Fruit fly (Drosophila melanogaster) whole organism, pupa: ENCODE measurements around the gene aly.

ENCODE experiments used
- CG10348 ChIP-seq: fragments of 200-800 bp; sonication (Bioruptor generic); IDR thresholded peaks from 2 replicates; pipeline ENCODE4 v1.3.6; 2022; ENCODE audit warnings: missing biosample characterization, missing genetic modification characterization
- CG12605 ChIP-seq: fragments of 200-800 bp; sonication (Bioruptor generic); IDR thresholded peaks from 2 replicates; pipeline ENCODE4 v1.3.6; 2022; ENCODE audit warnings: missing biosample characterization, missing genetic modification characterization
- CG13204 ChIP-seq: fragments of 200-800 bp; sonication (Bioruptor generic); optimal IDR thresholded peaks from 2 replicates; lab custom pipeline; 2018; ENCODE audit warnings: missing biosample characterization, mild to moderate bottlenecking, missing genetic modification characterization, moderate library complexity
- CG14655 ChIP-seq: fragments of 200-800 bp; sonication (Bioruptor generic); optimal IDR thresholded peaks from 3 replicates; lab custom pipeline; 2017; ENCODE audit warnings: mild to moderate bottlenecking, missing biosample characterization, missing genetic modification reagents, missing genetic modification characterization
- CG15710 ChIP-seq: fragments of 200-800 bp; sonication (Bioruptor generic); optimal IDR thresholded peaks from 2 replicates; lab custom pipeline; 2018; ENCODE audit warnings: missing biosample characterization, mild to moderate bottlenecking, missing genetic modification characterization, moderate library complexity
- CG17806 ChIP-seq: fragments of 200-800 bp; sonication (Bioruptor generic); optimal IDR thresholded peaks from 2 replicates; lab custom pipeline; 2018; ENCODE audit warnings: missing biosample characterization, mild to moderate bottlenecking, missing genetic modification characterization, moderate library complexity
- CG32121 ChIP-seq: fragments of 200-800 bp; sonication (Bioruptor generic); IDR thresholded peaks from 2 replicates; pipeline ENCODE4 v1.3.6; 2022; ENCODE audit warnings: missing biosample characterization, missing genetic modification characterization
- CG34367 ChIP-seq: fragments of 200-800 bp; sonication (Bioruptor generic); optimal IDR thresholded peaks from 2 replicates; lab custom pipeline; 2018; ENCODE audit warnings: missing biosample characterization, mild to moderate bottlenecking, missing genetic modification characterization
- CG4496 ChIP-seq: fragments of 200-800 bp; sonication (Bioruptor generic); IDR thresholded peaks from 3 replicates; pipeline ENCODE4 v1.3.6; 2022; ENCODE audit warnings: missing biosample characterization, missing genetic modification characterization
- CG8159 ChIP-seq: fragments of 200-800 bp; sonication (Bioruptor generic); optimal IDR thresholded peaks from 3 replicates; lab custom pipeline; 2018; ENCODE audit warnings: missing biosample characterization, mild to moderate bottlenecking, missing genetic modification characterization, moderate library complexity
- CG8301 ChIP-seq: fragments of 200-800 bp; sonication (Bioruptor generic); optimal IDR thresholded peaks from 2 replicates; lab custom pipeline; 2018; ENCODE audit warnings: missing biosample characterization, mild to moderate bottlenecking, missing genetic modification characterization
- CG9948 ChIP-seq: fragments of 200-800 bp; sonication (Bioruptor generic); optimal IDR thresholded peaks from 2 replicates; lab custom pipeline; 2018; ENCODE audit warnings: missing biosample characterization, mild to moderate bottlenecking, missing genetic modification characterization, moderate library complexity
- D1 ChIP-seq: fragments of 200-800 bp; sonication (Bioruptor generic); optimal IDR thresholded peaks from 2 replicates; lab custom pipeline; 2018; ENCODE audit warnings: missing biosample characterization, mild to moderate bottlenecking, missing genetic modification characterization, moderate library complexity
- EcR ChIP-seq: fragments of 200-800 bp; sonication (Bioruptor generic); optimal IDR thresholded peaks from 3 replicates; lab custom pipeline; 2019; ENCODE audit warnings: missing biosample characterization, missing genetic modification characterization, mild to moderate bottlenecking, moderate library complexity, missing genetic modification reagents
- Ets98B ChIP-seq: fragments of 200-800 bp; sonication (Bioruptor generic); IDR thresholded peaks from 2 replicates; pipeline ENCODE4 v1.3.6; 2022; ENCODE audit warnings: missing biosample characterization, missing genetic modification characterization
- Pif1A ChIP-seq: fragments of 200-800 bp; sonication (Bioruptor generic); optimal IDR thresholded peaks from 3 replicates; lab custom pipeline; 2016; ENCODE audit warnings: missing biosample characterization, missing genetic modification characterization
- Pif1B ChIP-seq: fragments of 200-800 bp; sonication (Bioruptor generic); optimal IDR thresholded peaks from 3 replicates; lab custom pipeline; 2016; ENCODE audit warnings: missing biosample characterization, missing genetic modification characterization
- Snoo ChIP-seq: fragments of 200-800 bp; sonication (Bioruptor generic); optimal IDR thresholded peaks from 3 replicates; lab custom pipeline; 2017; ENCODE audit warnings: missing biosample characterization, mild to moderate bottlenecking, missing genetic modification characterization, inconsistent platforms
- fd96Ca ChIP-seq: fragments of 200-800 bp; sonication (Bioruptor generic); IDR thresholded peaks from 3 replicates; pipeline ENCODE4 v1.3.6; 2022; ENCODE audit warnings: missing biosample characterization, missing genetic modification characterization
- gl ChIP-seq: fragments of 200-800 bp; sonication (Bioruptor generic); optimal IDR thresholded peaks from 2 replicates; lab custom pipeline; 2018; ENCODE audit warnings: missing biosample characterization, mild to moderate bottlenecking, missing genetic modification characterization
- rn ChIP-seq: fragments of 200-800 bp; sonication (Bioruptor generic); IDR thresholded peaks from 2 replicates; pipeline ENCODE4 v1.3.6; 2022; ENCODE audit warnings: missing biosample characterization, missing genetic modification characterization

Gene aly

DNA sequence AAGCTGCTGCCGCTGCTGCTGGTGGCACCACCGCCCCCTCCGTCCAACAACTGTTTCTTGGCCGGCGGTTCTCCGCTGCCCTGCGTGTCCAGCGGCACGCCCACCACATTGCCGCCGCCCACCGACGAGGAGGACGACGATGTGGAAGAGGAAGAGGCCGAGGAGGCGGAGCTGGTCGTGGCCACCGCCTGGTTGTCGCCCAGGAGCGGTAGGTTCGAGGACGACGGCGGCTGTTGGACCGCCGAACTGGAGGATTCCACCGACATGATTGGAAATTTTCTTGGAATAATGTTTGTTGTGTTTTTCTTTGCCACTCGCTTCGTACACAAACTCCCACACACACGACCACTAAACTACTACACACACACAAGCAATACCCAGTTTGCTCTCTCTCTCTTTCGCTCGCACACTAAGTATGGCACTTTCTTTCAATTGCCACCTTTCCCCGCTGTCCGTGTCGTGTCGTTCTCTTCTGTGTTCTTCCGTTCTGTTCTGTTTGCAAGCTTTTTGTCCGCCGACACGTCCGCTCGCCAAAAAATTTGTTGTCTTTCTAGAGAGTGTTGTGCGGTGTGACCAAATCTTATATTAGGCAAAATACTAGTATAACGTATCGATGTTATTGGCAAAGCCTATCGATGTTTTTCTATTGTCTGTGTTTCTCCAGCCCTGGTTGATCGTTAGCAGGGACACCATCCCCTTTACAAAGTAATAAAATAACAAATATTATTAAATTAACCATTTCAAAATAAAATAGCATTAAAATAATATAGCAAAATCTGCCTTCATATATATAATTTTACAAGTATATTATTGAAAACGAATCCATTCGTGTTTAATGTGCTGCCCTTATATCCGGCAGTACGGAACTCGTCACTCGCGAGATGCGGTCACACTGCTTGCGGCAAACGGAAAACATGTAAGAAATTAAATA lies 44.2 kb upstream of the aly start, which contains the start of the genes CG32486 and PAN3:
Gene CG32486, minus strand, starts transcription at position 566 of the 931 bp plus-strand sequence.
Gene PAN3, plus strand, starts transcription at position 860 of the 931 bp plus-strand sequence.
- TF ChIP-seq CG13204 (GFP tag; lab: Kevin White, UChicago) (peak; percentile 42), CG9948 (no peak), Pif1A (no peak), fd96Ca (GFP tag; lab: Robert Waterston, UW) (peak; percentile 52; the same call in 1 of the 3 replicates), CG10348 (no peak), CG4496 (GFP tag; lab: Robert Waterston, UW) (0 out of 3 replicates have a peak, but pooled peaks have one; percentile 48), D1 (tag; lab: Kevin White, UChicago) (no peak), Pif1B (GFP tag; lab: Kevin White, UChicago) (no peak), gl (tag; lab: Kevin White, UChicago) (peak; percentile 10), Ets98B (GFP tag; lab: Robert Waterston, UW) (peak; percentile 36; the same call in 1 of the 2 replicates), CG8301 (peak; percentile 8), CG8159 (tag; lab: Kevin White, UChicago) (peak; percentile 26), CG32121 (GFP tag; lab: Robert Waterston, UW) (no peak), rn (no peak), CG12605 (GFP tag; lab: Robert Waterston, UW) (peak; percentile 28), CG14655 (no peak), CG17806 (no peak), Snoo (no peak), EcR (GFP tag; lab: Kevin White, UChicago) (peak; percentile 49), CG15710 (tag; lab: Kevin White, UChicago) (peak; percentile 7), CG34367 (tag; lab: Kevin White, UChicago) (peak; percentile 16)

DNA sequence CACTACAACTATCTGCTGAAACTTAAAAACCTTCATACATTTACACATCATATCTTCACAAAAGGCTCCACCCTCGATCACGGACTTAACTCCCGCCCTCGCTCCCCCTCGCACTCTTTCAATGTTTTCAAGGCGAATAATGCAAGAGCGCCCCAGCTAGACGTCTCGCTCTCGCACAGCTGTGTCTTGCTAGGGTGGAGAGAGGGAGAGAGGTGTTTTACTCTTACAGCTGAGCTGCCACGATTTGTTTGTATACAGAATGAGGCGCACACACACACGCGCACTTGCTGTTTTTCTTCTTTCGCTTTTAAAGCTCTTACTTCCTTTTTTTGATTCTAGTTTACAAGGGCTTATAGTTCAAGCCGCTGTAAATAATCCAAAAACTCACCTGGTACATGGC lies 43.5 kb upstream of the aly start:
- TF ChIP-seq CG8301, result no peak
- TF ChIP-seq CG13204 (GFP tag; lab: Kevin White, UChicago), result no peak
- TF ChIP-seq CG8159 (tag; lab: Kevin White, UChicago), result no peak
- no peak for TF ChIP-seq CG12605 (GFP tag; lab: Robert Waterston, UW)
- TF ChIP-seq CG34367 (tag; lab: Kevin White, UChicago), result no peak
- TF ChIP-seq D1 (tag; lab: Kevin White, UChicago), result no peak
- TF ChIP-seq CG4496 (GFP tag; lab: Robert Waterston, UW), result no peak
- TF ChIP-seq EcR (GFP tag; lab: Kevin White, UChicago), result peak; percentile 4

DNA sequence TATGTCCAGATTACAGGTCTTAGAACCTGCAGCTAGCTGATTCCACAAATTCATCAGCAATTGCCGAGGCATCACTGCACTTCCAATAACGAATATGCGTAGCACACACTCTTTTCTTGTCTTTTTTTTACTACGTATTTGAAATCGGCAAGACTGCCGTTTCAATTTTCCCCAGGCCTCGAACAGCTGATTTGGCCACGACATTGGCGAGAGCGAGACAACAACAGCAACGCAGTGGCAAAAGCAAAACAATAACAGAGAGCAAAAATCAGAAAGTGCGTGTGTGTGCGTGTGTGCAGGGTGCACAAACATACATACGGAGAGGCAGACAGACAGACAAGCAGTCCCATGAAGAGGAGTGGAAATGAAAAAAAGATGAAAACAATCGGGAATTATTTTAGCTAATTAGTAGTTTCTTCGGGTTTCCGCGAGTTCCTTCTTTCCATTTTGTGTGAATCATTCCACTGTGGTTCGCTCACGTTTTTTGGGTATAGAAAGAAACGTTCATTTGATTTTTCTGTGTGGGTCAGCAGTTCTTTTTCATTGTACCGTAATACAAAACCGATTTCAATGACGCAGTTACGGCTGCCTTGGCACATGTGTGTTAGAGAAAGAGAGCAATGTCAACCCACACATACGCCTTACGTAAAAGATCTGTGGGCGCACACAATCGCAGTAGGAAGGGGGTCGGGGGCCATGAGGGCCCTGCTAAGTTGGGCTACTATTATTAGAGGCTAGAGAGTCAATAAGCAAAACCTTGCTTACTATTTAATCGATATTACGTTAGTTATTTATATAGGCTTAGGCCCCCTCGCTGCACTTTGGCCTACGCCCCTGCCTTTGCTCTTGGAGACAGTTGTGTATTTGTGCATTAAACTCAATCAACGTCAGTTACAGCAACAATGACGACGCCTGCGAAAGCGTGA lies 34.0 kb upstream of the aly start:
- TF ChIP-seq Pif1A, result peak; percentile 100
- TF ChIP-seq CG17806, result peak; percentile 99
- TF ChIP-seq CG15710 (tag; lab: Kevin White, UChicago), result peak; percentile 99
- TF ChIP-seq CG12605 (GFP tag; lab: Robert Waterston, UW), result peak; percentile 99
- TF ChIP-seq D1 (tag; lab: Kevin White, UChicago), result peak; percentile 83
- peak; percentile 100 for TF ChIP-seq CG32121 (GFP tag; lab: Robert Waterston, UW)
- TF ChIP-seq Snoo, result peak; percentile 100
- TF ChIP-seq CG9948, result peak; percentile 98
- peak; percentile 99 for TF ChIP-seq CG34367 (tag; lab: Kevin White, UChicago)
- TF ChIP-seq fd96Ca (GFP tag; lab: Robert Waterston, UW), result peak; percentile 100
- TF ChIP-seq Ets98B (GFP tag; lab: Robert Waterston, UW), result peak; percentile 100
- TF ChIP-seq CG13204 (GFP tag; lab: Kevin White, UChicago), result peak; percentile 94
- TF ChIP-seq CG8159 (tag; lab: Kevin White, UChicago), result peak; percentile 99
- peak; percentile 99 for TF ChIP-seq CG14655
- peak; percentile 97 for TF ChIP-seq gl (tag; lab: Kevin White, UChicago)
- peak; percentile 100 for TF ChIP-seq rn
- TF ChIP-seq CG8301, result peak; percentile 99
- TF ChIP-seq CG10348, result peak; percentile 100
- TF ChIP-seq EcR (GFP tag; lab: Kevin White, UChicago), result peak; percentile 87
- TF ChIP-seq CG4496 (GFP tag; lab: Robert Waterston, UW), result peak; percentile 100
- TF ChIP-seq Pif1B (GFP tag; lab: Kevin White, UChicago), result peak; percentile 99

DNA sequence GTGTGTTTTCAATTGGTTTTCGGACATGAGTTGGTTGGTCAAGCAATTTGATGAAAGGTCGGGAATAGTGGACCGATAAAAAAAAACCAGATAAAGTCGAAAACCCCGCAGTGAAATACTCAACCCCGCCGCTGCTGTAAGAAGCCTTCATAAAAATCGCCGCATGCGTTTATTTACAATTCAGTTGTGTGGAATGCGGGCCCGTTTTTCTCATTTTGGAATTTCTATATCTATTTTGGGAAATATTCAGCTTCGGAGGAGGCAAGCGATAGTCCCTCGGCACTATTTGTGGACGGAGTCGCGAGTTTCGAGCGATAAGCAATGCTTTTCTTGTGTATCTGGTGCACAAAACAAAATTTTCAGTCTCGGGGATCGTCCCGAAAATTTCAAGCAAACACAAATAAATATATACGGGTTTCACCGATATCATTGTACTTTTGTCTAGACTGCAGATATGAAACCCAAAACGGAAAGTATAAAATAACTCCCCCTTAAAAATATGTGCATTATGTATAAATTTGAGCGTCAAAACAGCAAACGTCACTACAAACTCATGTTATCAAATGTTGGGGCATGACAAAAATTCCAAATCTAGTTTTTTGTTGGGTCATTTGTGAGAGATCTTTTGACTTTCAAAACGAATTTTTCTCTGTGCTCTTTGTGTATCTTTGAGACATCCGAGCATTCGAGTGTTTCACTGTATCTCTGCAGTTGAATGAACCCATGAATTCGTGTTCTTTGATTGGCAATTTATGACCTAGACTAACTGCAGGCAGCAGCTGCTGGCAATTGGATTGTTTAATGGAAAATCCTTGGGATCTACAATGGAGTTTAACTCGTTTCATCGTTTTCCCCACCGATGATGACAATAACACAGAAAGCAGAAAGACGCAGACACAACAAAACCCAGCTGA lies 32.9 kb upstream of the aly start:
- TF ChIP-seq CG9948, result peak; percentile 10
- no peak for TF ChIP-seq CG34367 (tag; lab: Kevin White, UChicago)
- no peak for TF ChIP-seq D1 (tag; lab: Kevin White, UChicago)
- TF ChIP-seq CG8301, result peak; percentile 44
- peak; percentile 16 for TF ChIP-seq CG8159 (tag; lab: Kevin White, UChicago)
